Worm (Caenorhabditis elegans): ENCODE measurements around the gene T26C5.2.

Gene T26C5.2

DNA sequence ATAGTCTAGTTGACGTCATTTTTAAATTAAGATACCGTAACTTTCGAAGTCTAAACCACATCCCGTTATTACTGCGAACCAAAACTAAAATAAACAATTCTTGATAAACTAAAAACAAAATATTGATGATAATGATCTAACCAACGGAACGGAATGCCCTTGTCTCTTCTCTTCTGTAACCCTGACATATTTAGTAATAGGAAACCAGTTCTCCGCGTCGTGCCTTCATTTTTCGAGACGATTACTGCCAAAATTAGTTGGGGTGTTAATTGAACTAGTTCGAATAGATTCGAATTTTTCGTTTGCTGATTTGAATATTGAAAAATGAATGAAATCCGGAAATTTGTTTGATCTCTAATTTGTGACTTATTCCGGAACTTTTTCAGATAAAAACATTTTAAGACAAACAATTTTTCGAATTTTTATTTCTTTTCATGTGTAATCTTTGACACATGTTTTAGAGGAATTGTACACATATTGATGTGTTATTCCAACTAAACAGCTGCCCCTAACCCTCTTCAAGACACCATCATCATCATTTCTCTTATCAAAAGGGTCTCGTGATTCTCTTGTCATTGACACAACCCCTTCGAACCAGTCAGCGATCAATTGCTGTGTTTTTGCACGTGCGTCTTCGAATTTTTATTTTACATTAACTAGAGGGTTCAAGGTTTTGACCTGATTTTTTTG, 50.8 kb downstream of the T26C5.2 start (continued):
- TF ChIP-seq D1046.2 (GFP tag; IDR thresholded peaks at IDR 0.05) (no peak), Y48G9A.11 (GFP tag; IDR thresholded peaks at IDR 0.05) (0 out of 2 replicates have a peak, but pooled peaks have one; percentile 25), ceh-28 (tag; optimal IDR thresholded peaks at IDR 0.05) (no peak), nhr-102 (tag; optimal IDR thresholded peaks at IDR 0.05) (peak; percentile 78), skn-1 (tag; optimal IDR thresholded peaks at IDR 0.05) (no peak), vab-7 (GFP tag; IDR thresholded peaks at IDR 0.05) (no peak), pqm-1 (tag; optimal IDR thresholded peaks at IDR 0.05) (no peak), T26A8.4 (GFP tag; IDR thresholded peaks at IDR 0.05) (peak; percentile 37; the same call in 1 of the 2 replicates), nhr-76 (tag; optimal IDR thresholded peaks at IDR 0.05) (no peak), attf-4 (tag; optimal IDR thresholded peaks at IDR 0.05) (no peak), daf-12 (tag; optimal IDR thresholded peaks at IDR 0.05) (no peak), mdt-29 (GFP tag; IDR thresholded peaks at IDR 0.05) (peak; percentile 53; the same call in 1 of the 2 replicates)

DNA sequence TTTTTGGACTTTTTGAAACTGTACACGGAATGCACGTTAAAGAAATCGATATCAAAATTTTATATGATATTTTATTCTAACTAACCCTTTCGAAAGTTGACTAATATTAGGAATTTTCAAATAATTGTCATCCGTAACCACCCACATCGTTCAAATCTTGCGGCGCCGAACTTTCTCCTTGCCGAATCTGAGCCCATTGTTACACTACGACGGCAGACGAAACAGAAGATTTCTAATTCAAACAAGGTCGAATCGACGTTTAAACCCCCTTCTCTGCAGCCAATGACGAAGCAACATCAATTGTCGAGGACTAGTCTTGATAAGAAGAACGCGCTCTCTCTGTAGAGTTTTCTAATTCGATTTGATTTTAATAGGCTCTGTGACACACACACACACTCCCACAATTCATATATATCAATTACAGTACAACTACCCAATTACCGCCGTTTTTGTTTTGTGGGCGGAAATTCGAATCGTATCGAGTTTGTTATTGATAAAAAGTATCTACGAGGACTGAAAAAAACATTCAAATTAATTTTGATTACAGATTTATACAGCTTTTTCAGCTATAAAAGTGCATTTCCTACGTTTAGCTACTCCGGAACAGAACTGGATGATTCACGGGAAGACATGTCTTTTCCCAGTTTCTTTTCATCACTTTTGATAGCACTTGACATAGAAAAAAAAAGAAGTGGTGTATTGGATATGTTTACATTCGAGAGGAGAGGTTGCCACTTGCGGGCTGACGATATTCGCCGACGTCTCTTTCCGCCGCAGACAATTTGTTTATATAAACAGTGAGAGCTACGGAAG, 51.5 kb downstream of the T26C5.2 start:
- TF ChIP-seq nhr-28 (tag; optimal IDR thresholded peaks at IDR 0.05) (peak; percentile 66), lin-1 (GFP tag; IDR thresholded peaks at IDR 0.05) (peak; percentile 13; the same call in 1 of the 2 replicates), zip-2 (tag; optimal IDR thresholded peaks at IDR 0.05) (no peak), nhr-111 (GFP tag; optimal IDR thresholded peaks at IDR 0.05) (no peak), mdl-1 (tag; optimal IDR thresholded peaks at IDR 0.05) (no peak), nhr-25 (tag; optimal IDR thresholded peaks at IDR 0.05; ENCODE audit: borderline replicate concordance, insufficient read depth) (peak; percentile 24), mxl-3 (GFP tag; optimal IDR thresholded peaks at IDR 0.05) (no peak), php-3 (GFP tag; IDR thresholded peaks at IDR 0.05) (peak; percentile 33; the same call in 1 of the 2 replicates), snpc-1.2 (GFP tag; IDR thresholded peaks at IDR 0.05) (no peak), mep-1 (tag; optimal IDR thresholded peaks at IDR 0.05) (no peak), lsy-2 (tag; optimal IDR thresholded peaks at IDR 0.05) (peak in 1 of 2 experiments; percentile 52), daf-8 (GFP tag; IDR thresholded peaks at IDR 0.05) (no peak), ceh-20 (GFP tag; IDR thresholded peaks at IDR 0.05) (no peak), mdt-29 (GFP tag; IDR thresholded peaks at IDR 0.05) (no peak), pqm-1 (tag; optimal IDR thresholded peaks at IDR 0.05) (peak; percentile 80), madf-9 (GFP tag; conservative IDR thresholded peaks at IDR 0.05) (no peak), nhr-77 (tag; optimal IDR thresholded peaks at IDR 0.05) (no peak), mes-2 (tag; optimal IDR thresholded peaks at IDR 0.05; ENCODE audit: poor library complexity, severe bottlenecking) (peak; percentile 51), ceh-62 (tag; optimal IDR thresholded peaks at IDR 0.05) (no peak), hlh-30 (tag; optimal IDR thresholded peaks at IDR 0.05; ENCODE audit: insufficient read depth) (no peak), aha-1 (tag) (peak; percentile 76), duxl-1 (tag; optimal IDR thresholded peaks at IDR 0.05; ENCODE audit: poor library complexity) (no peak), vab-7 (GFP tag; IDR thresholded peaks at IDR 0.05) (0 out of 2 replicates have a peak, but pooled peaks have one; percentile 18), Y75B8A.6 (GFP tag; IDR thresholded peaks at IDR 0.05) (no peak), ama-1 (optimal IDR thresholded peaks at IDR 0.05) (peak; percentile 76), unc-62 (GFP tag; optimal IDR thresholded peaks at IDR 0.05 in 1 of 2) (peak; percentile 38 to 97), unc-62 (tag; optimal IDR thresholded peaks at IDR 0.05) (no peak), pha-4 (GFP tag; IDR thresholded peaks at IDR 0.05) (no peak), pha-4 (tag; optimal IDR thresholded peaks at IDR 0.05) (peak; percentile 51), daf-12 (tag; optimal IDR thresholded peaks at IDR 0.05) (no peak), F49E8.2 (tag; optimal IDR thresholded peaks at IDR 0.05; ENCODE audit: borderline replicate concordance) (no peak), hmg-1.1 (GFP tag; IDR thresholded peaks at IDR 0.05) (no peak), egl-27 (tag; optimal IDR thresholded peaks at IDR 0.05) (no peak), skn-1 (tag; optimal IDR thresholded peaks at IDR 0.05) (no peak), hlh-11 (tag; optimal IDR thresholded peaks at IDR 0.05) (peak; percentile 16), daf-16 (GFP tag; optimal IDR thresholded peaks at IDR 0.05) (no peak), daf-16 (tag; optimal IDR thresholded peaks at IDR 0.05) (peak; percentile 46), dmd-9 (GFP tag; IDR thresholded peaks at IDR 0.05) (no peak), nhr-237 (tag; optimal IDR thresholded peaks at IDR 0.05) (no peak), madf-5 (GFP tag; IDR thresholded peaks at IDR 0.05) (no peak)
